Worm (Caenorhabditis elegans): ENCODE data around the gene srv-12.

srv-12 gene

DNA sequence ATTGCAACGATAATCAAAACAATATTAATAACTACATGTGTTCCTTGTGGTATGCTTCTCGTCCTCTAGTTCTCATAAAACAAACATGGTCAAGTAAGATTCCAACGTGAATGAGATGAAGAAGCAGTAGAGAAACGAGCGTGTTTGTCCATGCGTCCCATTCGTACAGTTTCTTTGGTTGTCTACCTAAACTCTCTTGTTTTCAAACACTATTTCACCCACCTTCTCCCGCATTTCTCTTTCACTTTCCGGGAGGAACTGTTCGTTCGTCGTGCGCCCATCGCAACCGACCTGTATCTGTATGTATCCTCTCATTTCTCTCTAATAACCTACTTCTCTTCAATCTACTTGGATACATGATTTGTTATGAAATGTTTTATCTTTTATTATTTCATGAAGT is 45.7 kb downstream of the srv-12 start:
- TF ChIP-seq B0336.3 (GFP tag; IDR thresholded peaks at IDR 0.05) (no peak), F57A8.1 (GFP tag; optimal IDR thresholded peaks at IDR 0.05) (no peak), nhr-80 (tag; optimal IDR thresholded peaks at IDR 0.05) (peak; percentile 26), hmg-1.2 (GFP tag; IDR thresholded peaks at IDR 0.05) (peak; percentile 54; the same call in 1 of the 2 replicates)

DNA sequence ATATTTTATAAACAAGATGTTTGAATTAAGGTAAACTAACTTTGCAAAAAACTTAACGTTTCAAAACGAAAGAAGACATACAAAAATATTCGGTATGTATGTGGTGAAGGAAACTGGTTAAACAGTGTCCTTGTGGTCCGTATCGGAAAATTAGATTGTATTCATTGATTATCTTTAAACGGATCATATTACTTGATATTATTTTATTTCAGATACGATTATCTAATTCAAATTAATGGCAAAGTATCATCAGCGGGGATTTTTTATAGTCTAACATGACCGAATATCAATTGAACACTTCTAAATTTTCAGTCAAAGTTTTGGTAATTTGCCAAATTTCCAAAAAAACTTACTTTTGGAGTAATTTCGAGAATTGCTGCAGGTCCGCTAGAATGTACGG is 46.7 kb downstream of the srv-12 start, which contains the start of gene C47E12.13:
C47E12.13 (minus strand) TSS at position 101 of the 400 bp plus-strand sequence.
- TF ChIP-seq ceh-91 (GFP tag; IDR thresholded peaks at IDR 0.05) (no peak), lsl-1 (GFP tag; optimal IDR thresholded peaks at IDR 0.05) (no peak), F10E7.11 (tag; optimal IDR thresholded peaks at IDR 0.05) (no peak), F37B4.10 (GFP tag; IDR thresholded peaks at IDR 0.05) (no peak), nfya-2 (GFP tag; IDR thresholded peaks at IDR 0.05) (no peak)

DNA sequence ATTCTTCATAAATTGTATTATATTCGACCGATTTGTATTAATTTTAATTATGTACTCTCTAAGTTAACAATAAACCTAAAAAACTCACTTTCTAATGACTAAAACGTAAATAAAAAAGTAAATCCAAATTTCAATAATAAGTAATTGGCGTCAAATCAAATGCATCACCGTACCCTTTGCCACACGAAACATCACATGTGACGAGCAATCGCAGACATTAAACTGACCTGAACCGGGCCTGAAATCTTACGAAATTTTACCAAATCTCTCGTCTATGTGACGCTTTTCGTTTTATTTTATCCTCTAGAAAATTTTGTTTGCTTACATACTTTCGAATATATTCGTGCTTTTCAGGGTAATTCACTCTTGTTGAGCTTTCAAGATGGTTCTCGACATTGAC is 50.1 kb downstream of the srv-12 start, which contains the start of the genes C47E12.2 and sars-1:
C47E12.2 (minus strand) TSS at position 131 of the 400 bp plus-strand sequence.
sars-1 (plus strand) TSS at position 355 of the 400 bp plus-strand sequence.
- no peak for TF ChIP-seq hmg-20 (GFP tag; IDR thresholded peaks at IDR 0.05)
- peak; percentile 51 for TF ChIP-seq lsl-1 (GFP tag; optimal IDR thresholded peaks at IDR 0.05)
- no peak for TF ChIP-seq snpc-4 (GFP tag; optimal IDR thresholded peaks at IDR 0.05)
- TF ChIP-seq snpc-4 (tag; optimal IDR thresholded peaks at IDR 0.05): peak in 1 of 4 experiments; percentile 16
- TF ChIP-seq cebp-1 (GFP tag; IDR thresholded peaks at IDR 0.05): no peak; the same call in 1 of the 2 replicates
- peak; percentile 73 for TF ChIP-seq cebp-1 (tag; optimal IDR thresholded peaks at IDR 0.05)

DNA sequence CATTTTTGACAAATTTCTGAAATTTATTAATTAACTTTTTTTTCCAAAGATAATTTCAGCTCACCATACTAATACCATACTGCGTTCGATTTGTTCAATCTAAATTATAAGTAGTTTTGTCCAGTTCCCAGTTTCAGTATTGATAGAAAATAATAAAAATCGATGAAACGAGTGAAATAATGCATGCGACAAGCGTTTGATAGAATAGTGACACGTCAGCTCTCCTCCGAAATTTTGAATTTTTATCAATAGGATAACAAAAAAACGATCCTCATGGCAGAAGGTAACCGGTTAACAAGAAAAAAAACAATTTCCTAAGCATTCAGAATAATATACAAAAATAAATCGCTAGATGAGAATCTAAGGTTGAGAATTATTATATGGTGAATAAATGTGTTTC is 51.7 kb downstream of the srv-12 start, which contains the start of gene C47E12.3:
C47E12.3 (minus strand) TSS at position 101 of the 400 bp plus-strand sequence.
- TF ChIP-seq sdz-38 (tag; optimal IDR thresholded peaks at IDR 0.05): no peak
- no peak for TF ChIP-seq efl-1 (GFP tag; optimal IDR thresholded peaks at IDR 0.05)
- no peak for TF ChIP-seq mel-28 (tag; optimal IDR thresholded peaks at IDR 0.05; ENCODE audit: borderline replicate concordance)
- TF ChIP-seq nhr-90 (tag; optimal IDR thresholded peaks at IDR 0.05): no peak
- no peak for TF ChIP-seq snpc-4 (GFP tag; optimal IDR thresholded peaks at IDR 0.05)
- TF ChIP-seq snpc-4 (tag; optimal IDR thresholded peaks at IDR 0.05): no peak
- no peak for TF ChIP-seq hsf-1 (GFP tag; IDR thresholded peaks at IDR 0.05)
- no peak for TF ChIP-seq Y53G8AR.9 (GFP tag; conservative IDR thresholded peaks at IDR 0.05)
- TF ChIP-seq repo-1 (tag; optimal IDR thresholded peaks at IDR 0.05): no peak
- no peak for TF ChIP-seq nhr-179 (tag; optimal IDR thresholded peaks at IDR 0.05)
- no peak for TF ChIP-seq dpl-1 (GFP tag; optimal IDR thresholded peaks at IDR 0.05)

Data from whole organism, young adult.